Fruit fly (Drosophila melanogaster): ENCODE data around the gene CG14107.

The CG14107 gene

DNA sequence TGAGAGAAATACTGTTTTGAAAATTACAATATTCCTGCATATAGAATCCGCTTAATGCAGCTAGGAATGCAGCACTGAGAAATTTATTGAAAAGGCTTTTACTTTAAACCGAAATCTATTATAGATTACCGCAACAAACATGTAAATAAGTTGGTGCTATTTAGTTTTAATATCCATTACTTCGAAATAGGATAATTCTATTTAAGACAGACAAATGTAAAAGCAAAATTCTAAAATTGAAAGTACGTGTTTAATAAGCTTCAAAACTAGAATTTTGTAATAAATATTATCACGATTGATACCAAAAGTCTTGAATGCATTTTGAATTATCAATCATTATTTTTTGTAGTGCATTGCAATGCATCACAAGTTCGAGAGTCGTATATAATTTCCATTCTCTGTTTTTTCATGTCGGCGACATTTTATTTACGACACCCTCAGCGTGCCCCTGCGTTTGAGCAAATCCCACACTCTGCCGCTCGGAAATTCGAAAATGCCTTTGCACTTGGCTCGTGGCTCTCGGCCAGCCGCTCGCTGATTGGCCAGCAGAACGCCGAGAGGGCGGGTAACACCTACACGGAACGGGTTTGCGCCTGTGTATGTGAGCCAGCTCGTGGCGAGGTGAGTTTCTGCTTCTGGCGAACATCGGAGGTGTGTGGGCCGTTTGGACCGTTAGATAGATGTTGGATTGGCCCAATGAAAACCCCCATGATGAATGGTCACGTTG is 22.2 kb upstream of the CG14107 start:
- no peak for TF ChIP-seq insv (optimal IDR thresholded peaks at IDR 0.05)
- no peak for TF ChIP-seq h (optimal IDR thresholded peaks at IDR 0.05)
- TF ChIP-seq ttk (optimal IDR thresholded peaks at IDR 0.05) = no peak
- no peak for TF ChIP-seq psq (optimal IDR thresholded peaks at IDR 0.05)
- TF ChIP-seq Sin3A (optimal IDR thresholded peaks at IDR 0.05) = no peak
- no peak for TF ChIP-seq Myc (optimal IDR thresholded peaks at IDR 0.05)

DNA sequence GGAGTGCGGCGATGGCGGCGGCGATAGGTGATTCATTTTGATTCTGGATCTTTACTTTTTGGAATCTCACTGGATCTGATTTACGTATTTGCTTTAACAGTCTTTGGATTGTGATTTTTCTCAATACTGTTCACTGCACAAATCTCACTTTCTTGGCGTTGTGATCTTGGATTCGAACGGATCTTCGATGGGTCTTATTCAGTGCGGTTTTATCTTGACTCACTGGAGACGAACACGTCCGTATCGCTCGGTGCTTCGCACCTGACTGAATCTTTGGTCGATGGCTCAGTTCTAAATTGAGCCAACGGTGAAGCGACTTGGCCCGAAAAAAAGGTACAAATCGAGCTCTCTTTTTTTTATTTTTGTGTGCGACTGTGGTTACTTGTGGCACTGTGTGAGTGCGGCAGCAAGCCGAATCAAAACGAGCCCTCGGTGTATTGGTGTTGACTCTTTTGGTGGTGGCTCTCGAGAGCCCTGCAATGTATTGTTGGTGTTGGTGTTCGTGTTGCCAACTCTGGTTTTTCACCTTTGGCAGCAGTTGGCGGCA is 19.8 kb upstream of the CG14107 start, which contains the start of gene sens:
Gene sens (minus strand): TSS at position 254 of the 547 bp plus-strand sequence.
- TF ChIP-seq Sin3A (optimal IDR thresholded peaks at IDR 0.05) (no peak), psq (optimal IDR thresholded peaks at IDR 0.05) (no peak), Myc (optimal IDR thresholded peaks at IDR 0.05) (no peak), h (optimal IDR thresholded peaks at IDR 0.05) (no peak), ttk (optimal IDR thresholded peaks at IDR 0.05) (no peak), insv (optimal IDR thresholded peaks at IDR 0.05) (no peak)

DNA sequence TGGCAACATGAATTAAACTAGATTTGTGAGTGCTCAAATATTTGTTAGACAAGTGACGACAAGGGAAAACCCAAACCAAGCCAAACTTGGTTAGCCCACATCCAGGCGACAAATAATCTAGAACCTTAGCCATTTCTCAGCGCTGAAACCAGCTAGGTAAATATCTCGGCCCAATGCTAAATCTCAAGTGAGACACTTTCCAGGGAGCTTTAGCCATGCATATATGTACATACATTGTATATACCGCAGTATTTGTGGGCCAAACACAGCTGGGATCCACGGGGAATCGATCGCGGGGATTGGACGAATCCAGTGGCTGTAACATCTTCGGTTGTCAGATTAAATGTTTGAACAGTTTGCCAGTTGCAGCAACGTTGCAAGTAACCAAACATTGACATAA is 16.5 kb upstream of the CG14107 start:
- TF ChIP-seq h (optimal IDR thresholded peaks at IDR 0.05) = no peak
- no peak for TF ChIP-seq Sin3A (optimal IDR thresholded peaks at IDR 0.05)
- TF ChIP-seq psq (optimal IDR thresholded peaks at IDR 0.05) = no peak
- TF ChIP-seq ttk (optimal IDR thresholded peaks at IDR 0.05) = no peak
- no peak for TF ChIP-seq insv (optimal IDR thresholded peaks at IDR 0.05)
- TF ChIP-seq Myc (optimal IDR thresholded peaks at IDR 0.05) = no peak

DNA sequence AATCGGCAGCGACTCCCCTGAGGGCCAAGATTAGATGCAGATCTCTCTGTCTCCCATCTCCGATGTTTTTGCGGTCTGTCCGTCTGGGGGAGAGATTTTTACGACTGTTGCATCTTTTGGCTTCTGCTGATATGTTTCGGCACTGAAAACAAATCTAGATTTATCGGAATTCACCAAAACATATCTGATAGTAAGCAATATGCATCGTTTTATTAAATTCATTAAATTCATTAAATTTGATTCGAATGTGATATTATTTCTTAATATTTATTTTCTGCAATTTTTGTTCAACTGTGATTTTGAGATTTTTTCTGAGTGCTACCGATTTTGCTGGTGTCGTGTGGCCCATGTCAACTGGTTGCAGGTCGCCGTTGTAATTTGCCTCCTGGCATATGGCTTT is 12.4 kb upstream of the CG14107 start:
- TF ChIP-seq h (optimal IDR thresholded peaks at IDR 0.05) = no peak
- TF ChIP-seq ttk (optimal IDR thresholded peaks at IDR 0.05) = no peak
- no peak for TF ChIP-seq psq (optimal IDR thresholded peaks at IDR 0.05)
- TF ChIP-seq Myc (optimal IDR thresholded peaks at IDR 0.05) = no peak
- TF ChIP-seq Sin3A (optimal IDR thresholded peaks at IDR 0.05) = no peak
- no peak for TF ChIP-seq insv (optimal IDR thresholded peaks at IDR 0.05)

DNA sequence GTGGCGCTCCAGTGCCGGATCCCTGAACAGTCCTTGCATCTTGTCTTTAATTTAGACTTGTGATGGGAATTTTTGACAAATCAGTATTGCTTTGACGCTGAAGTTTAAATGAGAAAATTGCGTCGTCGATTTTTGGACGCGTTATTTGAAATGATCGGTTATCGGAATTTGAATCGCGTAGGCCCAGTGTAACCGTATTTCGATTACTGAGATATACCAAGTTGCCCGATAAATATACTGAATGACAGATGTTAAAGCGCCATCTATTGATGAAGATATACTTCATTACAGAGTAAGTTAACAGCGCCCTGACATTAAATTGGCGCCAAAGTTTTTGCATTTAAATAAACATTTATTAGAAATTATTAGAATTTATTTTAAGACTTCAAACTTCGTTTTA is 8.7 kb upstream of the CG14107 start, which contains the start of gene Poc1:
Gene Poc1 (minus strand): TSS at position 173 of the 400 bp plus-strand sequence.
- no peak for TF ChIP-seq insv (optimal IDR thresholded peaks at IDR 0.05)
- TF ChIP-seq psq (optimal IDR thresholded peaks at IDR 0.05) = no peak
- TF ChIP-seq Sin3A (optimal IDR thresholded peaks at IDR 0.05) = no peak
- TF ChIP-seq ttk (optimal IDR thresholded peaks at IDR 0.05) = no peak
- no peak for TF ChIP-seq h (optimal IDR thresholded peaks at IDR 0.05)
- no peak for TF ChIP-seq Myc (optimal IDR thresholded peaks at IDR 0.05)

DNA sequence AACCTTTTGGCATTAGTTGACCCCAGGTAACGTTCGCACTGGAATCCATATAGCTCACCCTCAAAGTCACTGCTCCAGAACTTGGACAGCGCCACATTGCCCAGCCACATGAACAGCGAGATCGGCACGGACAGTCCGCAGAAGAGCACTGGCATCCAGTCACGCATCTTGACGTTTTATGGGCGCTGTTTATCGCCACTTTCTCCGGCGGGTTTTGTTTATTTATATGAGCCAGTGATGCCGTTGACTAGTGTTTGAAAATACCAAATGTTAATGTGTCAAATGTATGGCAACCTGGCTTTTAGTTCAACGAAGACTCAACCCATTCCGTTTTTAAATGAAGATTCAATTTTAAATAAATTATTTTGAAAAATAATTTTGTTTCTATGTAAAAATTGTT is 6.5 kb upstream of the CG14107 start, which contains the start of gene CG10171:
Gene CG10171 (minus strand): TSS at position 300 of the 400 bp plus-strand sequence.
- TF ChIP-seq Sin3A (optimal IDR thresholded peaks at IDR 0.05) = no peak
- no peak for TF ChIP-seq Myc (optimal IDR thresholded peaks at IDR 0.05)
- no peak for TF ChIP-seq psq (optimal IDR thresholded peaks at IDR 0.05)
- TF ChIP-seq ttk (optimal IDR thresholded peaks at IDR 0.05) = no peak
- TF ChIP-seq h (optimal IDR thresholded peaks at IDR 0.05) = no peak
- no peak for TF ChIP-seq insv (optimal IDR thresholded peaks at IDR 0.05)

- TF ChIP-seq h (optimal IDR thresholded peaks at IDR 0.05) = no peak
- no peak for TF ChIP-seq psq (optimal IDR thresholded peaks at IDR 0.05)
- no peak for TF ChIP-seq ttk (optimal IDR thresholded peaks at IDR 0.05)
- no peak for TF ChIP-seq Sin3A (optimal IDR thresholded peaks at IDR 0.05)
- TF ChIP-seq insv (optimal IDR thresholded peaks at IDR 0.05) = no peak
- TF ChIP-seq Myc (optimal IDR thresholded peaks at IDR 0.05) = no peak
Measured at dm6 chr3L:13384489-13384888, 3.3 kb upstream of the CG14107 start, which contains the start of gene CG14110. Gene CG14110, plus strand, starts transcription at chr3L:13384789.

- TF ChIP-seq ttk (optimal IDR thresholded peaks at IDR 0.05) (no peak), h (optimal IDR thresholded peaks at IDR 0.05) (no peak), psq (optimal IDR thresholded peaks at IDR 0.05) (no peak)
Measured at dm6 chr3L:13382061-13382815, 1.1 kb upstream of the CG14107 start, which contains the start of gene ImpL1. Gene ImpL1, plus strand, starts transcription at chr3L:13382765.

DNA sequence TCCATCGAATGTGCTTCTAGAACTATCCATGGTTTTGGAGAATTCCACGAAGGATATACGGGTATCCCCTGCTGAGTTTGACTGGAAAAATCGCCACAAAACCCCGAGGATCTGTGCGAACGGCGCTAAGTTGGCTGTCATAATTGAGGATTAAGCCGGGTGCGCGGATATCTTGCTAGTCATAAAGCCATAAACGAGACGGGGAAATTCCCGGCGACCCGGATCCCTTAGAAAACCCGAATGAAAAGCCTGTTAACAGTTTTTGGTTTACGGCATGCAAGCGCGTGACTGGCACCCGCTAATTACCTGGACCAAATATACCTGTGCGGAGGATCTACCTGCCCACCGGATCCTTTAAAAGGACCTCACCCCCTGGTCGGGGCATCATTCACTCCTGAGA is 2.9 kb downstream of the CG14107 start, which contains the start of gene SNCF:
Gene SNCF (plus strand): TSS at position 382 of the 400 bp plus-strand sequence.
- TF ChIP-seq Myc (optimal IDR thresholded peaks at IDR 0.05) (no peak), insv (optimal IDR thresholded peaks at IDR 0.05) (no peak), psq (optimal IDR thresholded peaks at IDR 0.05) (no peak), ttk (optimal IDR thresholded peaks at IDR 0.05) (no peak), Sin3A (optimal IDR thresholded peaks at IDR 0.05) (no peak), h (optimal IDR thresholded peaks at IDR 0.05) (no peak)

DNA sequence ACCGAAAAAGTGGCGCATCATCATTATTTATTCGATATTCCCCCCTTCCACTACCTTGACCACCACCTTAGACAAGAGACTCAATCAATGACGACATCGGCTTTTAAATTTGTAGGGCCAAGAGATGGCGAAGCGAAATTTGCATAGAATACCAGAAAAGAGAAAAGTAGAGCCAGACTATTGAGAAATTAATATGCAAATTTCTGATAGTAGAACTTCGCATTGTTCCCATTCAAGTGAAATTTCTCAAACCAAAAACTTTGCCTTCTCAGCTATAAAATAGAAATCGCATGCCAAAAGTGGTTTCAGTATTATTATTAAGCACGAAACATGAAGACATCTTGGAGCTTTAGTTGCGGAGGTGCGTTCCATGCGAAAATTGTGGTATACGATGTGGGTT is 3.5 kb downstream of the CG14107 start, which contains the start of gene CG14111:
Gene CG14111 (plus strand): TSS at position 301 of the 400 bp plus-strand sequence.
- TF ChIP-seq insv (optimal IDR thresholded peaks at IDR 0.05) (no peak), Sin3A (optimal IDR thresholded peaks at IDR 0.05) (no peak), h (optimal IDR thresholded peaks at IDR 0.05) (no peak), psq (optimal IDR thresholded peaks at IDR 0.05) (no peak), ttk (optimal IDR thresholded peaks at IDR 0.05) (no peak), Myc (optimal IDR thresholded peaks at IDR 0.05) (no peak)

- TF ChIP-seq psq (optimal IDR thresholded peaks at IDR 0.05) (no peak), h (optimal IDR thresholded peaks at IDR 0.05) (no peak), insv (optimal IDR thresholded peaks at IDR 0.05) (no peak), Sin3A (optimal IDR thresholded peaks at IDR 0.05) (no peak), Myc (optimal IDR thresholded peaks at IDR 0.05) (no peak)
Measured at dm6 chr3L:13356084-13356693, 25.0 kb downstream of the CG14107 start, which contains the start of gene Nplp2. Gene Nplp2, plus strand, starts transcription at chr3L:13356376.
